Worm (Caenorhabditis elegans): ENCODE results near the gene B0393.9.

Gene B0393.9

ce11 chrIII:4734056-4734455 lies 45.9 kb downstream of the B0393.9 start, which contains the start of gene F17C8.9:
Gene F17C8.9, plus strand, starts transcription at chrIII:4734356.
- no peak for TF ChIP-seq unc-62 (GFP tag; optimal IDR thresholded peaks at IDR 0.05)

ce11 chrIII:4731295-4731988 lies 48.5 kb downstream of the B0393.9 start, which contains the start of gene F17C8.3:
Gene F17C8.3, plus strand, starts transcription at chrIII:4731938.
- TF ChIP-seq unc-62 (GFP tag; optimal IDR thresholded peaks at IDR 0.05) = no peak

Measured in whole organism, dauer.